Worm (Caenorhabditis elegans) whole organism, late embryonic: ENCODE measurements around the gene F58B4.7.

Experiments
- C08G9.2 ChIP-seq: sonication (generic microtip); optimal IDR thresholded peaks from 2 replicates; lab custom pipeline; 2016; ENCODE audit warnings: mild to moderate bottlenecking, missing genetic modification characterization, moderate library complexity, missing compliant biosample characterization
- F13H6.1 ChIP-seq: sonication (generic microtip); optimal IDR thresholded peaks from 2 replicates; lab custom pipeline; 2016; ENCODE audit warnings: missing genetic modification characterization, missing compliant biosample characterization
- T23F11.4 ChIP-seq: fragments of 200-800 bp; sonication (Bioruptor generic); optimal IDR thresholded peaks from 2 replicates; lab custom pipeline; 2018; ENCODE audit warnings: mild to moderate bottlenecking, missing genetic modification characterization, missing compliant biosample characterization
- Y22D7AL.16 ChIP-seq: sonication (generic microtip); optimal IDR thresholded peaks from 2 replicates; lab custom pipeline; 2016; ENCODE audit warnings: missing genetic modification characterization, missing compliant biosample characterization
- ahr-1 ChIP-seq: sonication (generic microtip); optimal IDR thresholded peaks from 2 replicates; lab custom pipeline; 2016; ENCODE audit warnings: missing genetic modification characterization, missing compliant biosample characterization
- ama-1 ChIP-seq: fragments of 150-350 bp; optimal IDR thresholded peaks from 2 replicates; lab custom pipeline; 2014
- ceh-14 ChIP-seq: sonication (generic microtip); optimal IDR thresholded peaks from 2 replicates; lab custom pipeline; 2016; ENCODE audit warnings: missing genotype, missing genetic modification characterization, missing compliant biosample characterization
- ceh-18 ChIP-seq: sonication (generic microtip); optimal IDR thresholded peaks from 2 replicates; lab custom pipeline; 2016; ENCODE audit warnings: missing genetic modification characterization, missing compliant biosample characterization
- ceh-22 ChIP-seq: sonication (generic microtip); optimal IDR thresholded peaks from 2 replicates; lab custom pipeline; 2017; ENCODE audit warnings: missing biosample characterization, missing genetic modification characterization
- ceh-30 ChIP-seq: fragments of 150-350 bp; optimal IDR thresholded peaks from 2 replicates; lab custom pipeline; 2014; ENCODE audit warnings: missing biosample characterization, missing genetic modification characterization
- ceh-31 ChIP-seq: sonication (generic microtip); optimal IDR thresholded peaks from 2 replicates; lab custom pipeline; 2016; ENCODE audit warnings: missing genetic modification characterization, missing compliant biosample characterization
- ceh-34 ChIP-seq: sonication (generic microtip); optimal IDR thresholded peaks from 2 replicates; lab custom pipeline; 2016; ENCODE audit warnings: mild to moderate bottlenecking, missing genetic modification characterization, missing compliant biosample characterization
- ceh-45 ChIP-seq: fragments of 200-800 bp; sonication (Bioruptor generic); IDR thresholded peaks from 2 replicates; pipeline ENCODE4 v1.3.6; 2022; ENCODE audit warnings: missing genetic modification reagents, missing genetic modification characterization, missing compliant biosample characterization
- ceh-48 ChIP-seq: sonication (generic microtip); optimal IDR thresholded peaks from 2 replicates; lab custom pipeline; 2016; ENCODE audit warnings: missing genetic modification characterization, inconsistent platforms, missing compliant biosample characterization
- che-1 ChIP-seq: sonication (generic microtip); optimal IDR thresholded peaks from 2 replicates; lab custom pipeline; 2016; ENCODE audit warnings: mild to moderate bottlenecking, missing genetic modification characterization, missing compliant biosample characterization
- dmd-4 ChIP-seq: sonication (generic microtip); optimal IDR thresholded peaks from 2 replicates; lab custom pipeline; 2016; ENCODE audit warnings: borderline replicate concordance, missing genetic modification characterization, missing compliant biosample characterization
- dve-1 ChIP-seq: sonication (generic microtip); optimal IDR thresholded peaks from 2 replicates; lab custom pipeline; 2017; ENCODE audit warnings: antibody characterized with exemption, mild to moderate bottlenecking, missing genetic modification characterization, missing compliant biosample characterization
- elt-2 ChIP-seq: sonication (generic microtip); optimal IDR thresholded peaks from 2 replicates; lab custom pipeline; 2016; ENCODE audit warnings: missing genetic modification reagents, missing genetic modification characterization, missing compliant biosample characterization
- elt-4 ChIP-seq: sonication (generic microtip); optimal IDR thresholded peaks from 2 replicates; lab custom pipeline; 2016; ENCODE audit warnings: missing genetic modification characterization, missing compliant biosample characterization
- ets-4 ChIP-seq: sonication (generic microtip); optimal IDR thresholded peaks from 2 replicates; lab custom pipeline; 2016; ENCODE audit warnings: missing genetic modification characterization, missing compliant biosample characterization
- eyg-1 ChIP-seq: sonication (generic microtip); optimal IDR thresholded peaks from 2 replicates; lab custom pipeline; 2016; ENCODE audit warnings: missing genotype, missing genetic modification characterization, missing compliant biosample characterization
- fkh-10 ChIP-seq: fragments of 150-350 bp; optimal IDR thresholded peaks from 2 replicates; lab custom pipeline; 2014; ENCODE audit warnings: missing biosample characterization, missing genetic modification reagents, missing genetic modification characterization
- hlh-6 ChIP-seq: sonication (generic microtip); optimal IDR thresholded peaks from 2 replicates; lab custom pipeline; 2016; ENCODE audit warnings: missing genotype, missing genetic modification characterization, missing compliant biosample characterization
- hlh-8 ChIP-seq: sonication (generic microtip); optimal IDR thresholded peaks from 2 replicates; lab custom pipeline; 2016; ENCODE audit warnings: missing genotype, missing genetic modification characterization, missing compliant biosample characterization
- lin-11 ChIP-seq: fragments of 200-800 bp; sonication (Bioruptor generic); optimal IDR thresholded peaks from 2 replicates; lab custom pipeline; 2018; ENCODE audit warnings: mild to moderate bottlenecking, missing genetic modification characterization, missing compliant biosample characterization
- madf-2 ChIP-seq: sonication (generic microtip); optimal IDR thresholded peaks from 2 replicates; lab custom pipeline; 2017; ENCODE audit warnings: missing genetic modification characterization, missing compliant biosample characterization
- nhr-232 ChIP-seq: sonication (generic microtip); optimal IDR thresholded peaks from 2 replicates; lab custom pipeline; 2016; ENCODE audit warnings: missing genetic modification characterization, missing compliant biosample characterization
- npax-4 ChIP-seq: sonication (generic microtip); optimal IDR thresholded peaks from 2 replicates; lab custom pipeline; 2016; ENCODE audit warnings: missing genetic modification characterization, missing compliant biosample characterization
- odd-2 ChIP-seq: sonication (generic microtip); optimal IDR thresholded peaks from 2 replicates; lab custom pipeline; 2017; ENCODE audit warnings: antibody characterized with exemption, mild to moderate bottlenecking, missing genetic modification characterization, missing compliant biosample characterization
- pat-9 ChIP-seq: fragments of 200-800 bp; sonication (Bioruptor generic); optimal IDR thresholded peaks from 2 replicates; lab custom pipeline; 2018; ENCODE audit warnings: mild to moderate bottlenecking, missing genetic modification characterization, moderate library complexity, missing compliant biosample characterization
- pax-1 ChIP-seq: fragments of 150-350 bp; optimal IDR thresholded peaks from 2 replicates; lab custom pipeline; 2014; ENCODE audit warnings: missing biosample characterization, missing genetic modification characterization
- pha-2 ChIP-seq: sonication (generic microtip); optimal IDR thresholded peaks from 2 replicates; lab custom pipeline; 2017; ENCODE audit warnings: mild to moderate bottlenecking, missing genetic modification characterization, missing compliant biosample characterization
- ref-2 ChIP-seq: sonication (generic microtip); optimal IDR thresholded peaks from 2 replicates; lab custom pipeline; 2016; ENCODE audit warnings: missing genetic modification characterization, missing compliant biosample characterization
- rnt-1 ChIP-seq: sonication (generic microtip); optimal IDR thresholded peaks from 2 replicates; lab custom pipeline; 2016; ENCODE audit warnings: missing genetic modification characterization, missing compliant biosample characterization
- sox-4 ChIP-seq: sonication (generic microtip); optimal IDR thresholded peaks from 2 replicates; lab custom pipeline; 2017; ENCODE audit warnings: mild to moderate bottlenecking, missing genetic modification characterization, inconsistent platforms, missing compliant biosample characterization
- tbx-7 ChIP-seq: sonication (generic microtip); optimal IDR thresholded peaks from 2 replicates; lab custom pipeline; 2016; ENCODE audit warnings: missing genotype, missing genetic modification characterization, missing compliant biosample characterization
- ttx-3 ChIP-seq: sonication (generic microtip); optimal IDR thresholded peaks from 2 replicates; lab custom pipeline; 2016; ENCODE audit warnings: missing genetic modification reagents, missing genetic modification characterization, missing compliant biosample characterization
- unc-3 ChIP-seq, 2 experiments: fragments of 200-800 bp in 1 of 2; sonication (Bioruptor generic) in 1 of 2; sonication (generic microtip) in 1 of 2; conservative IDR thresholded peaks in 1 of 2; optimal IDR thresholded peaks in 1 of 2; 2 replicates each; pipeline versions ENCODE4 v1.3.6 to Lab custom; 2016 to 2022; ENCODE audit warnings: missing compliant biosample characterization in 2 of 2, missing genetic modification characterization in 2 of 2, missing genetic modification reagents in 1 of 2
- unc-42 ChIP-seq: sonication (generic microtip); optimal IDR thresholded peaks from 2 replicates; lab custom pipeline; 2016; ENCODE audit warnings: missing genotype, missing genetic modification characterization, missing compliant biosample characterization
- unc-55 ChIP-seq: sonication (generic microtip); optimal IDR thresholded peaks from 2 replicates; lab custom pipeline; 2017; ENCODE audit warnings: missing biosample characterization, missing genetic modification reagents, missing genetic modification characterization
- unc-86 ChIP-seq: sonication (generic microtip); optimal IDR thresholded peaks from 2 replicates; lab custom pipeline; 2016; ENCODE audit warnings: missing genetic modification characterization, missing compliant biosample characterization
- zip-5 ChIP-seq: sonication (generic microtip); optimal IDR thresholded peaks from 2 replicates; lab custom pipeline; 2016; ENCODE audit warnings: missing genetic modification characterization, missing compliant biosample characterization
- ztf-16 ChIP-seq: sonication (generic microtip); optimal IDR thresholded peaks from 2 replicates; lab custom pipeline; 2017; ENCODE audit warnings: missing genetic modification characterization, missing compliant biosample characterization

F58B4.7 gene

ce11 chrV:10929511-10929910 lies 6.4 kb upstream of the F58B4.7 start, which contains the start of gene F58B4.3:
TSS of gene F58B4.3 (plus strand) at chrV:10929811.
- TF ChIP-seq ceh-45 (GFP tag; lab: Robert Waterston, UW), result no peak
- no peak for TF ChIP-seq unc-86
- no peak for TF ChIP-seq T23F11.4 (GFP tag; lab: Kevin White, UChicago)
- no peak for TF ChIP-seq nhr-232 (tag; lab: Kevin White, UChicago)
- no peak for TF ChIP-seq eyg-1
- no peak for TF ChIP-seq ceh-48
- TF ChIP-seq ceh-30 (tag; lab: Kevin White, UChicago), result no peak
- TF ChIP-seq Y22D7AL.16, result no peak
- TF ChIP-seq ttx-3 (tag; lab: Kevin White, UChicago), result no peak
- TF ChIP-seq pat-9, result no peak
- TF ChIP-seq pha-2 (tag; lab: Kevin White, UChicago), result no peak
- no peak for TF ChIP-seq pax-1 (tag; lab: Kevin White, UChicago)
- no peak for TF ChIP-seq npax-4 (tag; lab: Kevin White, UChicago)
- TF ChIP-seq odd-2 (tag; lab: Kevin White, UChicago), result no peak
- no peak for TF ChIP-seq C08G9.2
- TF ChIP-seq fkh-10 (GFP tag; lab: Kevin White, UChicago), result no peak

ce11 chrV:10925658-10926057 lies 2.5 kb upstream of the F58B4.7 start:
- TF ChIP-seq ceh-45 (GFP tag; lab: Robert Waterston, UW) (no peak), pax-1 (tag; lab: Kevin White, UChicago) (no peak), pha-2 (tag; lab: Kevin White, UChicago) (no peak), unc-3 (GFP tag; conservative IDR thresholded peaks at IDR 0.05; lab: Robert Waterston, UW) (no peak), unc-3 (tag; optimal IDR thresholded peaks at IDR 0.05; lab: Kevin White, UChicago) (no peak), ztf-16 (tag; lab: Kevin White, UChicago) (no peak), tbx-7 (no peak), che-1 (tag; lab: Kevin White, UChicago) (no peak), unc-55 (no peak), ceh-14 (tag; lab: Kevin White, UChicago) (no peak), zip-5 (tag; lab: Kevin White, UChicago) (no peak)
- TF ChIP-seq, all 69 proteins: peak for 0

- no peak for TF ChIP-seq hlh-8 (tag; lab: Kevin White, UChicago)
- no peak for TF ChIP-seq rnt-1 (tag; lab: Kevin White, UChicago)
- no peak for TF ChIP-seq F13H6.1
- no peak for TF ChIP-seq ahr-1 (tag; lab: Kevin White, UChicago)
- TF ChIP-seq T23F11.4 (GFP tag; lab: Kevin White, UChicago), result no peak
- TF ChIP-seq ceh-18, result no peak
- no peak for TF ChIP-seq dve-1 (tag; lab: Kevin White, UChicago)
- no peak for TF ChIP-seq madf-2
- TF ChIP-seq unc-42, result no peak
- no peak for TF ChIP-seq lin-11 (tag; lab: Kevin White, UChicago)
- TF ChIP-seq tbx-7, result no peak
- TF ChIP-seq Y22D7AL.16, result no peak
- no peak for TF ChIP-seq ceh-22
- no peak for TF ChIP-seq elt-2 (tag; lab: Kevin White, UChicago)
- no peak for TF ChIP-seq ceh-45 (GFP tag; lab: Robert Waterston, UW)
- TF ChIP-seq elt-4 (tag; lab: Kevin White, UChicago), result no peak
- TF ChIP-seq sox-4 (tag; lab: Kevin White, UChicago), result no peak
Observed at ce11 chrV:10924731-10925130, 1.6 kb upstream of the F58B4.7 start, which contains the start of gene F58B4.6. TSS of gene F58B4.6 (plus strand) at chrV:10925031.

ce11 chrV:10921747-10922146 lies 1.4 kb downstream of the F58B4.7 start, which contains the start of gene nas-31:
TSS of gene nas-31 (minus strand) at chrV:10921847.
- no peak for TF ChIP-seq ceh-34
- TF ChIP-seq C08G9.2, result no peak
- no peak for TF ChIP-seq ref-2 (tag; lab: Kevin White, UChicago)
- no peak for TF ChIP-seq ceh-31
- no peak for TF ChIP-seq rnt-1 (tag; lab: Kevin White, UChicago)
- TF ChIP-seq ama-1 (lab: Kevin White, UChicago), result no peak
- TF ChIP-seq dmd-4, result no peak
- TF ChIP-seq unc-55, result no peak
- no peak for TF ChIP-seq ets-4 (tag; lab: Kevin White, UChicago)
- no peak for TF ChIP-seq hlh-6
- no peak for TF ChIP-seq npax-4 (tag; lab: Kevin White, UChicago)
- TF ChIP-seq, all 69 proteins: peak for 0
